Worm (Caenorhabditis elegans): ENCODE measurements around the gene nhr-159.

Gene nhr-159

DNA sequence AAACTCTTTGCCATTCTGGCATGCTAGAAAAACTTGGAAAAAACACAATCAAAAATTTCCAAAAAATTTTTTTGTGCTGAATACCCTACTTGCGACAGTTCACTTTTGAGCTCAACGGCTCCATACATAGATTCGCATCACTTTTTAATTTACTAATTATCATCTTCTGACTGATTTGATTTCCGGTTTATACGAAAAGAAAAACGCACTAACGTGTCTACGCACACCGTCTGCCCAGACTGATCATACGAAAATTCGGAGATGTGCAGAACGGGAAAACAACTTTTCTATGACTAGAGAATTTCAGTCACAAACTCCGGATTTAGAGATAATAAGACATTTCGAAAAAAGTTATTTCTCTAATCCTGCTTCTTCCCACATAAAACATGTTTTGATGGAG is 6.4 kb upstream of the nhr-159 start:
- TF ChIP-seq ztf-23 (GFP tag; IDR thresholded peaks at IDR 0.05) (no peak), tab-1 (GFP tag; IDR thresholded peaks at IDR 0.05) (no peak)

DNA sequence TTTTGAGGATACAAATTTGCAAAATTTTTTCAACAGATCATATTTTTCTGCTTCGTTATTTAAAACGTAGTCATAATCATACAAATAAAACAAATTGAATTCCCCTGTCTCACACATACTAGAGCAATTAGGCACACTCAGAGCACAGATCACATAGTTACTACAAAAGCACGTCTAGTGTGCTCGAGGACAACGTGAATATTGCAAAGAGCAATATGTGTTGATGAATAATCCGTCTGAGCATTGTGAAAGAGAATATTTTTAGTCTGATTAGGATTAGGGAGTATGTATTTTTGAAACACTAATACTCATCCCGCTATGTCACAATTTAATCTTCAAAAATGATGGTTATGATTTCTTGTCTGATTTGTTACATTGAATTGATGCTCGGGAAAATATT is 881 bp downstream of the nhr-159 start:
- TF ChIP-seq ztf-29 (GFP tag; IDR thresholded peaks at IDR 0.05) (no peak), ztf-23 (GFP tag; IDR thresholded peaks at IDR 0.05) (no peak), tab-1 (GFP tag; IDR thresholded peaks at IDR 0.05) (no peak), cog-1 (tag; optimal IDR thresholded peaks at IDR 0.05) (no peak), med-1 (GFP tag; optimal IDR thresholded peaks at IDR 0.05; ENCODE audit: insufficient read depth) (no peak), flt-1 (GFP tag; IDR thresholded peaks at IDR 0.05) (no peak), ref-1 (GFP tag; conservative IDR thresholded peaks at IDR 0.05) (no peak), T22C8.4 (GFP tag; IDR thresholded peaks at IDR 0.05) (no peak), klf-2 (GFP tag; conservative IDR thresholded peaks at IDR 0.05) (no peak)

DNA sequence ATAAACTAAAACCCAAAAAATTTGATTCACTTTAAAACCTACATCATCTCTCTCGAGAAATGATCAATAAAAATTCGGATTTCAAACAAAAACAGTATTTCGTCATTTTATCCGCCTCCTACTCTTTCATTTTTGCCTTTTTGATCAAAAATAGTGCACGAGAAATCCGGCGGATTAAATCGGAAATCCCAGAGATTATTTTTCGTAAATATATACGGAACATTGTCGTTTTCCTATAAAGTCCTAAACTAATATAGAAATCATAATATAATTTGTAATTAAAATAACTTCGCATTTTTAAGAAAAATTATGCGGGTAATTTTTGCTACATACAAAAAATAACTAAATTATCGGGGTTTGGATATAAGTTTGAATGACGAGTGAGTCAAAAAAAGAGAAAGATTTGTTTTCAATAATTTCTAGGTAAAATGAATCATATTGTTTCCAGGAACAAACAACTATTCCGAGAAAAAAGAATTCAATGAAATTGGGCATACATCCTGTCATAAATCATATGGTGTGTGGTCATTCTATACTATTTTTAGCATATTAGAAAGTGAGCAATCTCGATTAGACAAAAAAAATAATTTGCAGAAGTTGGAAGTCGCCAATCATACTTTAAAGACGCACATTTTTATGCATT is 3.9 kb downstream of the nhr-159 start, which contains the start of gene nhr-158:
TSS of gene nhr-158 (minus strand) at position 51 of the 643 bp plus-strand sequence.
- TF ChIP-seq ref-1 (GFP tag; conservative IDR thresholded peaks at IDR 0.05) (no peak), flt-1 (GFP tag; IDR thresholded peaks at IDR 0.05) (no peak), med-1 (GFP tag; optimal IDR thresholded peaks at IDR 0.05; ENCODE audit: insufficient read depth) (no peak), ztf-29 (GFP tag; IDR thresholded peaks at IDR 0.05) (no peak), tab-1 (GFP tag; IDR thresholded peaks at IDR 0.05) (no peak), klf-2 (GFP tag; conservative IDR thresholded peaks at IDR 0.05) (no peak), T22C8.4 (GFP tag; IDR thresholded peaks at IDR 0.05) (no peak)

DNA sequence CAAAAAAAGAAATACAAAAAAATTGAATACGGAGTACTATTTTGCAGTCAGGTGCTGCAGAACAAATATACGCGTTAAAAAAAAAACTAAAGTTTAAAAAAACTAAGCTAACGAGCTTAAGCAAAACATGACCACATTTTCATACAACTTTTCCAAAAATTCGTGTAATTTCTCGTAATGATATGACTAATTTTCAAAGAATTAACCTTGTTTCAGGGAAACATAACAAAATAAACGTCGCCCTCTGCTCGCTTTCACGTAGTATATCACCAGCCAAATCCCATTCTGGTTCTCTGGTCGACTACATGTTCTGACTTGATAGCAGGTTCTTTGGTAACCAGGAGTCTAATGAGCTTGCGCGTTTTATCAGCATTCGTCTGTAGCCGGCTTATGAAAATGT is 7.8 kb downstream of the nhr-159 start:
- TF ChIP-seq klf-2 (GFP tag; conservative IDR thresholded peaks at IDR 0.05) = no peak
- no peak for TF ChIP-seq T22C8.4 (GFP tag; IDR thresholded peaks at IDR 0.05)
- no peak for TF ChIP-seq ztf-23 (GFP tag; IDR thresholded peaks at IDR 0.05)
- no peak for TF ChIP-seq flt-1 (GFP tag; IDR thresholded peaks at IDR 0.05)
- no peak for TF ChIP-seq cog-1 (tag; optimal IDR thresholded peaks at IDR 0.05)
- no peak for TF ChIP-seq med-1 (GFP tag; optimal IDR thresholded peaks at IDR 0.05; ENCODE audit: insufficient read depth)
- TF ChIP-seq tab-1 (GFP tag; IDR thresholded peaks at IDR 0.05) = no peak
- no peak for TF ChIP-seq ztf-29 (GFP tag; IDR thresholded peaks at IDR 0.05)
- no peak for TF ChIP-seq ref-1 (GFP tag; conservative IDR thresholded peaks at IDR 0.05)

DNA sequence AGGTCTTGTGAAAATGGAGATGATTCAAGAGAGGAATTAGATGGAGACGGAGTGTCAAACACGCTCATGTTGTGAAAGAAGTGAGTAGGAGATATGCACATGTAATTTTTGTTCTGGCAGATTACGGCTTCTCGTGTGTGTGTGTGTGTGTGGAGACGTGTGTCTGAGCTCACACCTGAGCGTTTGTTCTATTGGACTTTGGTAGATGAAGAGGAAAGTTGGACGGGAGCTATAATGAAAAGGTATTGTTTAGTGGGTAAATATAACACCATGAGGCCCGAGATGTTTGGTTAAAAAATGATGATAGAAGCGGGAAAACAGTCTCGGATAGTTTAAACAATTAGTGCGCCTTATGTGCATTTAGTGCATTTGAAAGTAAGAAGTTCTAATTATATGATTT is 9.2 kb downstream of the nhr-159 start, which contains the start of gene nhr-157:
TSS of gene nhr-157 (minus strand) at position 101 of the 400 bp plus-strand sequence.
- TF ChIP-seq cog-1 (tag; optimal IDR thresholded peaks at IDR 0.05) (no peak), med-1 (GFP tag; optimal IDR thresholded peaks at IDR 0.05; ENCODE audit: insufficient read depth) (no peak), tab-1 (GFP tag; IDR thresholded peaks at IDR 0.05) (no peak), T22C8.4 (GFP tag; IDR thresholded peaks at IDR 0.05) (no peak), ztf-29 (GFP tag; IDR thresholded peaks at IDR 0.05) (no peak), ref-1 (GFP tag; conservative IDR thresholded peaks at IDR 0.05) (no peak)

DNA sequence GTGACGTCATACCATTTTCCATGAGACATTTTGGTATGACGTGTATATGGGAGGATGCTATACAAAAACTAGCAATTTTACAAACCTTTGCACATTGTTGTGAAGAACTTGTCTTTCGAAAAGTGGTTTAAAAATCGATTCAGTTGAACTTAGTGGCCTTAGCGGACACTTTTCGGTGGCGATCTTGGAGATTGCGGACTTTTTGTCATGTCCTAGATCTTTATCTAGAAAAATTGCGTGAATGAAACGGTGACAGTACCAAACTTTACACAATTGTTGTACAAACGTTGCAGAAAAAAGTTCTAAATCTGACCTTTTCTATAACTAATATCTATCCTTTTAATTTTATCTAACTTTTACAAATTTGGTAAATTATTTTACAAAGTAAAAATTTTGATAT is 12.8 kb downstream of the nhr-159 start:
- TF ChIP-seq ztf-29 (GFP tag; IDR thresholded peaks at IDR 0.05) = no peak
- no peak for TF ChIP-seq cog-1 (tag; optimal IDR thresholded peaks at IDR 0.05)
- no peak for TF ChIP-seq tab-1 (GFP tag; IDR thresholded peaks at IDR 0.05)
- no peak for TF ChIP-seq klf-2 (GFP tag; conservative IDR thresholded peaks at IDR 0.05)
- no peak for TF ChIP-seq T22C8.4 (GFP tag; IDR thresholded peaks at IDR 0.05)
- TF ChIP-seq flt-1 (GFP tag; IDR thresholded peaks at IDR 0.05) = no peak
- no peak for TF ChIP-seq ref-1 (GFP tag; conservative IDR thresholded peaks at IDR 0.05)
- TF ChIP-seq med-1 (GFP tag; optimal IDR thresholded peaks at IDR 0.05; ENCODE audit: insufficient read depth) = no peak
- TF ChIP-seq ztf-23 (GFP tag; IDR thresholded peaks at IDR 0.05) = no peak

DNA sequence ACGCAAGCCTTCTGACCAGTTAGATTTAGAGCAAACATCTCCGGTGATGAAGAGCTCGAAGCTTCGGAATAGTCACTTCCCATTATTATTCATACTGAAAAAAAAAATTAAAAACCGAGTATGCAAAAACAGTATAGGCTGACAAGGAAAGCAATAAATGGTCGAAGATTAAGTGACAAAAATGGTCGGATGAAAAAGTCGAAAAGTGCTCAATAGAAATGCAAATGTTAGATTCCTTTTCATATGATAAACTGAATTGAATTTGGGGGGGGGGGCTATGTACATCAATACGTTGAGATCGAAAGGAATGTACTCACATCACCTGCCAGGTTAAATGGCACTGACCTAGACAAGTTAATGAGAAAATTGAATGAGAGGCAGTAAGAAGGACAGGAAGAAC is 15.3 kb downstream of the nhr-159 start, which contains the start of gene nhr-187:
TSS of gene nhr-187 (minus strand) at position 101 of the 400 bp plus-strand sequence.
- TF ChIP-seq tab-1 (GFP tag; IDR thresholded peaks at IDR 0.05) = no peak
- TF ChIP-seq flt-1 (GFP tag; IDR thresholded peaks at IDR 0.05) = no peak
- TF ChIP-seq ztf-23 (GFP tag; IDR thresholded peaks at IDR 0.05) = no peak
- no peak for TF ChIP-seq ztf-29 (GFP tag; IDR thresholded peaks at IDR 0.05)
- TF ChIP-seq cog-1 (tag; optimal IDR thresholded peaks at IDR 0.05) = no peak
- no peak for TF ChIP-seq ref-1 (GFP tag; conservative IDR thresholded peaks at IDR 0.05)
- no peak for TF ChIP-seq klf-2 (GFP tag; conservative IDR thresholded peaks at IDR 0.05)
- no peak for TF ChIP-seq T22C8.4 (GFP tag; IDR thresholded peaks at IDR 0.05)
- TF ChIP-seq med-1 (GFP tag; optimal IDR thresholded peaks at IDR 0.05; ENCODE audit: insufficient read depth) = no peak

DNA sequence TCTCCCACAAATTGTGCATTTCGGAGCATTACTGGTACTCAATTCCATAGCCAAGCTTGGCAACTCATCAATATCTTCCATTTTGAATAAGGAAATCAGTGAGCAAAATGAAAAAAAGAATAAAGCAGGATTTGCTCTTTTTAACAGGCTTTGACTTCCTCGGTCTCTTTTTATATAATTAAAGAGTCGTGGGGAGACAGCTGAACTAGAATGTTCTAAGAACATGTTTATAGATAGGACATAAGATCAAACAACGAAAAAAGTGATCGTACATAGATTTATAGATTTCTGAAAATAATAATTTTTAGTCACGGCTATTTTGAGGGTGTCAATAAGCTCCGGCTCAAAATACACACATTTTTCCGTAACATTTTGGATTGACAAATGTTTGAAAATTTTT is 18.0 kb downstream of the nhr-159 start, which contains the start of gene nhr-189:
TSS of gene nhr-189 (minus strand) at position 121 of the 400 bp plus-strand sequence.
- no peak for TF ChIP-seq T22C8.4 (GFP tag; IDR thresholded peaks at IDR 0.05)
- no peak for TF ChIP-seq ztf-29 (GFP tag; IDR thresholded peaks at IDR 0.05)
- no peak for TF ChIP-seq flt-1 (GFP tag; IDR thresholded peaks at IDR 0.05)
- TF ChIP-seq cog-1 (tag; optimal IDR thresholded peaks at IDR 0.05) = no peak
- TF ChIP-seq tab-1 (GFP tag; IDR thresholded peaks at IDR 0.05) = no peak
- TF ChIP-seq med-1 (GFP tag; optimal IDR thresholded peaks at IDR 0.05; ENCODE audit: insufficient read depth) = no peak

DNA sequence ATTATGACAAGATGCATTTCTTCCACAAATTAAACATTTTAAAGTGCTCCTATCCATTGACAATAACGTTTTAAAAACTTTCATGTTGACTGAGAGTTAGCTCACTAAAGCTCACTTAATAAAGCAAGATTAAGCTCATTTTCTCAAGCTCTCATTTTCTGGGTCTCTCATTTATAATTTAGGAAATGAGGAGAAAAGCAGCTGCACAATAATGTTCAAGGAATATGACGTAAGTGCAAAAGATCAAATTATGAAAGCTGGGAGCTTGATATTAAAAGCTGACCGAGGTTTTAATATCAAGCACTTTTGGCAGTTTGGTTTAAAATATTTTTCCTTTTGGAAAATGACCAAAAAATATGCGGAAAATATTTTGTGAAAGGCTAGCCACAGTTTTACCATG is 20.3 kb downstream of the nhr-159 start, which contains the start of gene nhr-188:
TSS of gene nhr-188 (minus strand) at position 84 of the 400 bp plus-strand sequence.
- TF ChIP-seq tab-1 (GFP tag; IDR thresholded peaks at IDR 0.05) = no peak
- no peak for TF ChIP-seq cog-1 (tag; optimal IDR thresholded peaks at IDR 0.05)
- TF ChIP-seq ztf-23 (GFP tag; IDR thresholded peaks at IDR 0.05) = no peak
- no peak for TF ChIP-seq flt-1 (GFP tag; IDR thresholded peaks at IDR 0.05)
- no peak for TF ChIP-seq klf-2 (GFP tag; conservative IDR thresholded peaks at IDR 0.05)
- TF ChIP-seq T22C8.4 (GFP tag; IDR thresholded peaks at IDR 0.05) = no peak
- no peak for TF ChIP-seq ztf-29 (GFP tag; IDR thresholded peaks at IDR 0.05)
- TF ChIP-seq ref-1 (GFP tag; conservative IDR thresholded peaks at IDR 0.05) = no peak
- no peak for TF ChIP-seq med-1 (GFP tag; optimal IDR thresholded peaks at IDR 0.05; ENCODE audit: insufficient read depth)

DNA sequence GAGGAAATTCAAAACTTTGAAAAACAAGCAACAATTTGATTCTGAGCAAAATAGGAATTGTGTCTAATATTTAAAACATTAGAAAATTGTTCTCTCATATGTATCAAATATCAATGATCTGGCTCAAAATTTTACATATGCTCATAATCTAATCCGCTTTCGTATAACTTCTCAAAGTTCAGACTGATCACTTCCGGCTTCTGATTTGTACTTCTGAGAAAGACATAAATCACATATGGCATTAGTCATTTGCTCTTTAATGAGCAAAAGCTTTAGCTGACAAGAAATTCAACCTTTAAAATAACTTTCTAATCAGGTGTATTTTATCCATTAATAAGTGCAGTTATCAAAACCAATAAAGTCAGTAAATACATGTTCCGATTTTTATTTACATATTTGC is 22.2 kb downstream of the nhr-159 start:
- TF ChIP-seq cog-1 (tag; optimal IDR thresholded peaks at IDR 0.05) (no peak), ztf-29 (GFP tag; IDR thresholded peaks at IDR 0.05) (no peak), ztf-23 (GFP tag; IDR thresholded peaks at IDR 0.05) (no peak), tab-1 (GFP tag; IDR thresholded peaks at IDR 0.05) (no peak), T22C8.4 (GFP tag; IDR thresholded peaks at IDR 0.05) (no peak), ref-1 (GFP tag; conservative IDR thresholded peaks at IDR 0.05) (no peak), klf-2 (GFP tag; conservative IDR thresholded peaks at IDR 0.05) (no peak), med-1 (GFP tag; optimal IDR thresholded peaks at IDR 0.05; ENCODE audit: insufficient read depth) (no peak), flt-1 (GFP tag; IDR thresholded peaks at IDR 0.05) (no peak)

Data from whole organism, midembryonic.